Fruit fly (Drosophila melanogaster): ENCODE results near the gene ppan.

The ppan gene

DNA sequence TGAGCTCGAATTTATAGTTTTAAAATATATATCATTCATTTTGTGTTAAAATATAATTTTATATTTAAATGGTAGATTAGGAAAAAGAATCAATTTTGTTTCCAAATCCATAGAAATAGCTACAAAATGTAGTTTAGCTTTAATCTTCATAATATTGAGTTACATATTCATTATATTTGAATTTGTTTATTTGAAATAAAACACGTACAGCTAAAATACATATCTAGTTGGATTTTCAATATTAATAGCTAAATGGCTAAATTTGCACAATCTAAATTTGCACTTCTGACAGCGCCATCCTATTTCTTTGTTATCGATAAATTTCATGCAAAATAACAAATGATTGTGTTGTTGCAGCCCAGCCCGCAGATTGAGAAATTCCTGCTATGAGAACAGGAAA, 17.9 kb downstream of the ppan start, which contains the start of gene Usp8 (continued):
- TF ChIP-seq CG1792 (GFP tag; optimal IDR thresholded peaks at IDR 0.05): no peak
- peak in 1 of 2 experiments; percentile 22 for TF ChIP-seq dpn (GFP tag; optimal IDR thresholded peaks at IDR 0.05)
- no peak for TF ChIP-seq Ets65A (GFP tag)
- TF ChIP-seq NfI (GFP tag; optimal IDR thresholded peaks at IDR 0.05): no peak
- TF ChIP-seq en (GFP tag; optimal IDR thresholded peaks at IDR 0.05): no peak
- TF ChIP-seq chinmo (GFP tag; IDR thresholded peaks at IDR 0.05; ENCODE audit: partially characterized antibody): no peak
- TF ChIP-seq CHES-1-like (GFP tag; optimal IDR thresholded peaks at IDR 0.05): no peak
- TF ChIP-seq Ptx1 (GFP tag; IDR thresholded peaks at IDR 0.05): peak; percentile 25; the same call in 1 of the 2 replicates
- no peak for TF ChIP-seq CG18011 (GFP tag; optimal IDR thresholded peaks at IDR 0.05)
- TF ChIP-seq CG12391 (tag; optimal IDR thresholded peaks at IDR 0.05): peak; percentile 76
- no peak for TF ChIP-seq Awh (GFP tag; IDR thresholded peaks at IDR 0.05)
- no peak for TF ChIP-seq tap (tag; optimal IDR thresholded peaks at IDR 0.05)
- peak; percentile 15 for TF ChIP-seq CG10654 (GFP tag; optimal IDR thresholded peaks at IDR 0.05)
- TF ChIP-seq CG5953 (GFP tag; IDR thresholded peaks at IDR 0.05): no peak
- peak; percentile 23 for TF ChIP-seq Fer3 (tag; optimal IDR thresholded peaks at IDR 0.05)
- TF ChIP-seq nerfin-2 (GFP tag; IDR thresholded peaks at IDR 0.05; ENCODE audit: partially characterized antibody): no peak
- no peak for TF ChIP-seq CG12236 (GFP tag; optimal IDR thresholded peaks at IDR 0.05)
- TF ChIP-seq fd64A (GFP tag; optimal IDR thresholded peaks at IDR 0.05): no peak
- peak; percentile 37 for TF ChIP-seq CG15696 (tag; optimal IDR thresholded peaks at IDR 0.05)
- TF ChIP-seq CG31365 (tag; optimal IDR thresholded peaks at IDR 0.05): no peak
- TF ChIP-seq CG3163 (GFP tag; optimal IDR thresholded peaks at IDR 0.05): no peak
- no peak for TF ChIP-seq CG7372 (GFP tag; IDR thresholded peaks at IDR 0.05)
- no peak for TF ChIP-seq CG4820 (GFP tag; optimal IDR thresholded peaks at IDR 0.05)
- TF ChIP-seq CG43689 (GFP tag; IDR thresholded peaks at IDR 0.05): no peak
- TF ChIP-seq Hr3 (GFP tag; optimal IDR thresholded peaks at IDR 0.05): peak; percentile 29
- TF ChIP-seq CG6791 (GFP tag; IDR thresholded peaks at IDR 0.05; ENCODE audit: partially characterized antibody): no peak
- no peak for TF ChIP-seq HLH3B (GFP tag; IDR thresholded peaks at IDR 0.05)
- TF ChIP-seq cg (GFP tag; optimal IDR thresholded peaks at IDR 0.05): no peak
- TF ChIP-seq Med (GFP tag): peak; percentile 33
- no peak for TF ChIP-seq ftz-f1 (GFP tag; optimal IDR thresholded peaks at IDR 0.05)
- TF ChIP-seq CG32767 (GFP tag; IDR thresholded peaks at IDR 0.05): no peak
- no peak for TF ChIP-seq Neu2 (GFP tag; optimal IDR thresholded peaks at IDR 0.05; ENCODE audit: borderline replicate concordance)
- no peak for TF ChIP-seq gt (GFP tag; IDR thresholded peaks at IDR 0.05)
- TF ChIP-seq gsb (GFP tag; IDR thresholded peaks at IDR 0.05): no peak
- TF ChIP-seq B-H2 (GFP tag; optimal IDR thresholded peaks at IDR 0.05): no peak
- TF ChIP-seq slbo (GFP tag; IDR thresholded peaks at IDR 0.05): peak; percentile 39; the same call in 1 of the 2 replicates
- peak; percentile 60 for TF ChIP-seq CG18262 (tag; optimal IDR thresholded peaks at IDR 0.05)
- no peak for TF ChIP-seq mam (GFP tag; optimal IDR thresholded peaks at IDR 0.05)
- TF ChIP-seq Hand (GFP tag; optimal IDR thresholded peaks at IDR 0.05): no peak
- no peak for TF ChIP-seq Atf-2 (GFP tag; optimal IDR thresholded peaks at IDR 0.05)
- TF ChIP-seq Fer2 (tag; optimal IDR thresholded peaks at IDR 0.05): no peak
- TF ChIP-seq CG11247 (GFP tag; IDR thresholded peaks at IDR 0.05): no peak
- TF ChIP-seq HmgZ (tag; optimal IDR thresholded peaks at IDR 0.05): no peak
- no peak for TF ChIP-seq slou (GFP tag; optimal IDR thresholded peaks at IDR 0.05)
- TF ChIP-seq CG18619 (GFP tag; optimal IDR thresholded peaks at IDR 0.05): peak; percentile 8
- no peak for TF ChIP-seq CG15011 (GFP tag; optimal IDR thresholded peaks at IDR 0.05)
- TF ChIP-seq CG14860 (GFP tag; IDR thresholded peaks at IDR 0.05; ENCODE audit: partially characterized antibody): no peak
- no peak for TF ChIP-seq CG7963 (GFP tag; IDR thresholded peaks at IDR 0.05; ENCODE audit: partially characterized antibody)
- no peak for TF ChIP-seq Max (GFP tag; optimal IDR thresholded peaks at IDR 0.05)
- TF ChIP-seq CG9817 (tag; optimal IDR thresholded peaks at IDR 0.05): peak; percentile 24
- TF ChIP-seq Ssrp (tag; optimal IDR thresholded peaks at IDR 0.05): peak; percentile 44
